Worm (Caenorhabditis elegans) whole organism, L4/young adult: Measurements from ENCODE around the gene athp-2.

Experiments used
- W03F9.2 ChIP-seq: fragments of 150-350 bp; optimal IDR thresholded peaks from 2 replicates; lab custom pipeline; 2014; ENCODE audit warnings: missing biosample characterization, missing genetic modification characterization
- dao-5 ChIP-seq: sonication (generic microtip); optimal IDR thresholded peaks from 2 replicates; lab custom pipeline; 2016; ENCODE audit warnings: missing genotype, missing genetic modification characterization, moderate library complexity, missing compliant biosample characterization
- him-1 ChIP-seq: sonication (generic microtip); optimal IDR thresholded peaks from 2 replicates; lab custom pipeline; 2016; ENCODE audit warnings: missing genotype, missing genetic modification reagents, missing genetic modification characterization, missing compliant biosample characterization

Gene athp-2

DNA sequence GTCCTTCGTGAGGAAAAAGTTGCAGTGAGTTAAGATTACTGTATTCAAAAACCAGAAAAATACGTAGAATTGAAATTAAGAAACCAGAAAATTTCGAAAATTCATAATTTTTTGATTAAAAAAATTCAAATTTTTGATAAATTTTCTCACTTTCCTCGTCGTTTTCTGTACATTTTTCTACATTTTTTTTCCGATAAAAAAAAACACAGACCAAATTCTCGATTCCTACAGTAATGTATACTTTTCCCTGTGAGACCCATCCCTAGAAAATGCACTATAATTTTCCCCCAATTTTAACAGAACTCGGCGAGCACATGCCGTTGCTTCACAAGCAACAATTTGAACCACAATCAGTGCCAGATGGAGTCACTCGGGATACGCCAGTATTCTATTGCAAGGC lies at the start of gene athp-2:
Gene athp-2, plus strand, starts transcription at position 301 of the 400 bp plus-strand sequence.
- no peak for TF ChIP-seq him-1 (tag; lab: Kevin White, UChicago)
- no peak for TF ChIP-seq W03F9.2
- no peak for TF ChIP-seq dao-5

DNA sequence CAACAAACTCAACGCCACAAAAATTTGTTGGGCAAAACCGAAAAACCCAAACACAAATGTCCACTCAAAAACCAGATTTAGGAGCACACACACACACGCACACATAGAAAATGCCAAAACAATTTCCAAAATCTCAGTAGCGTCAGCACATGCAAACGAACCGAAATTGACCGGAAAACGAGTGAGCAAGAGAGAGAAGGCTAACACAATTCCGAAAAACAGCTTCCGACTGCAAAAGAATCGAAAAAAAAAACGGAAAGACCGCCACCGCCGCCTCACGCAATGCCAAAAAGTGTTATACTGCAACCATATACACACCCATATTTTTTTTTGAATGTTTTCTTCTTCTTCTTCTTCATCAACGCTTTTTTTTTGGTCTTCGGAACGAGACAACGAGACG lies 48.2 kb upstream of the athp-2 start:
- TF ChIP-seq W03F9.2 (no peak), him-1 (tag; lab: Kevin White, UChicago) (no peak), dao-5 (no peak)

DNA sequence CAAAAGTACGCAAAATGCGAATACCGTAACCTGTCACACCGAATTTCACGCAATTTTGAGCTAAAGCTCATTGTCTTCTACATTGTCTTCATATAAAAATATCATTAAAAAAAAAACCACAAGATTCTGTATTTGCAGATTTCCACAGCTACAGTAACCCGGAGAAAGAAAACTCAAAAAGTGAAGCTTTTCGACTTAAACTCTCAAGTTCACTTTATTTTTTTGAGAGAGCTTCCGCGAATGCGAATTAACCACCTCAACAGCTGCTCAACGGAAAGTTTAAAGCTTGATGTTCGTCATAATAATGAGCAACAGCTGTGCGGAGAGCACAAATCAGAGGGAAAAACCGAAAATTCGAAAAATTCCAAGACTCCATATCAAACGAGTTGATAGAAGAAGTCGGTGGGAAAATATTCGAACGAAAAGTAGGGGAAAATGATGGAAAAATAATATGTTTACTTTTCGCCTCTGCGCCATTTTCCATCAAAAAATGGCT lies 46.9 kb upstream of the athp-2 start:
- TF ChIP-seq W03F9.2 (no peak), him-1 (tag; lab: Kevin White, UChicago) (no peak), dao-5 (no peak)

DNA sequence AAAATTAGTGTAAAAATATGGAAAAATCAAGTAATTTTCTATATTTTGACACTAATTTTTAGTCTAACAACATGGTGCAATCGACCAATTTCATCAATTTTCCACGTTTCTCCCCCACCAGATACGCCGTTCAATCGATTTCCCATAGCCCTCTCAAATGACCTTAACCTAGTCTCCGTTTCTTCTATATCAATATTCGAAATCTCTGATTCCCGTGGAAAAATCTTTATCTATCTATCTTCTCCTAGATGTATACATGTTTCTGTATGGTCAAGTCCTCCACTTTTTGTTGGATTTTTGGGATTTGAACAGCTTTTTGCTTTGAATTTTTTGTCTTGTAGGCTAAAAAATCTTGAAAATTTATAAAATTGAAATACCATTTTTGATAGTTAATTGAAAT lies 45.8 kb upstream of the athp-2 start:
- TF ChIP-seq W03F9.2 (no peak), dao-5 (no peak), him-1 (tag; lab: Kevin White, UChicago) (no peak)

DNA sequence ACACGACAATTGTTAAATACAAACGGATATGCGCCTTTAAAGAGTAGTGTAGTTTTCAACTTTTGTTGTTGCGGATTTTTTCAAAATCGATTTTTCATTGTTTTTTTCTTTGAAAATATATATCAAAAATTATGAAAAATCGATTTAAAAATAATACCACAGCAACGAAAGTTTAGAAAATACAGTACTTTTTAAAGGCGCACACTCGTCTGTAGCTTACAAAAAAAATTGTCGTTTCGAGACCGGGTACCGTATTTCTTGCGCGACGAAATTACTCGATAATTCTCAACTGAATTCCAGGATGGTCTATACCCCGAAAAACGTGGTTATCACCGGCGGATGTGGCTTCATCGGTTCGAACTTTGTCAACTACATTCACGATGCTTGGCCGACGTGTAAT lies 45.2 kb upstream of the athp-2 start, which contains the start of gene rml-4:
Gene rml-4, plus strand, starts transcription at position 301 of the 400 bp plus-strand sequence.
- TF ChIP-seq W03F9.2 (no peak), dao-5 (no peak), him-1 (tag; lab: Kevin White, UChicago) (no peak)

DNA sequence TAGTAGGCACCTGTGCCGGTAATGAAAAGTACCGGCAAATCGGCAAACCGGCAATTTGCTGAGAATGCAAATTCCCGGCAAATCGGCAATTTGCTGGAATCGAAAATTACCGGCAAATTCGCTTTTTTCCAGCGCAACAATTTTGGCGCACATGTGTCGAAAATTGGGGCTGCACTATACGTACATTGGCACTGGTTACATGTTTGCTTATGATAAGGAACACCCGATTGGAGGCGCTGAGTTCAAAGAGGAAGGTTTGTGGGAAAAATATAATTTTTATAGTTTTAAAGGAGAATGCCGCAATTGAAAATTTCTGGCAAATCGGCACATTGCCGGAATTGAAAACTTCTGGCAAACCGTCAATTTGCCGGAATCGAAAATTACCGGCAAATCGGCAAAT lies 42.7 kb upstream of the athp-2 start:
- no peak for TF ChIP-seq him-1 (tag; lab: Kevin White, UChicago)
- TF ChIP-seq W03F9.2: no peak
- TF ChIP-seq dao-5: no peak

DNA sequence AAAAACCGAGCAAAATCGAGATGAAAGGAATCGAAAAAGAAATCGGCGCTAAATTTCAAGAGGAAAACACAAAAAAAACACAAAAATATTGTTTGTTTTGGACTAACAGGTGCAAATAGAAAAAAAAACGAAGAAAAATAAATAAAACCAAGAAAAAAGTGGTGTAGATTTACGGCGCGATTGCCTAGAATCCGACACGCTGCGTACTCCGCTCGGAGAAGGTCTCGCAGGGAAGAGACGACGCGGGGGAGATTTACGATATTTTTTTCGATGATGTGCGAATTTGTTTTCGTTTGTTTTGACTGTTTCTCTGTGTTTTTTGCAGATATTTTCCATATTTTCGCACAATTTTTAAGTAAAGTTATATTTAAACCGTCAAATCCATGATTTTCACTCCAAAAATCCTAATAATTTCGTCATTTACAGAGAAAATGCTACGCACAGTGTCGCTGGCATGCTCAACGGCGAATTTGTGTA lies 40.7 kb upstream of the athp-2 start, which contains the start of gene sco-1:
Gene sco-1, plus strand, starts transcription at position 427 of the 477 bp plus-strand sequence.
- TF ChIP-seq W03F9.2: peak; percentile 95
- no peak for TF ChIP-seq dao-5
- peak; percentile 92 for TF ChIP-seq him-1 (tag; lab: Kevin White, UChicago)

DNA sequence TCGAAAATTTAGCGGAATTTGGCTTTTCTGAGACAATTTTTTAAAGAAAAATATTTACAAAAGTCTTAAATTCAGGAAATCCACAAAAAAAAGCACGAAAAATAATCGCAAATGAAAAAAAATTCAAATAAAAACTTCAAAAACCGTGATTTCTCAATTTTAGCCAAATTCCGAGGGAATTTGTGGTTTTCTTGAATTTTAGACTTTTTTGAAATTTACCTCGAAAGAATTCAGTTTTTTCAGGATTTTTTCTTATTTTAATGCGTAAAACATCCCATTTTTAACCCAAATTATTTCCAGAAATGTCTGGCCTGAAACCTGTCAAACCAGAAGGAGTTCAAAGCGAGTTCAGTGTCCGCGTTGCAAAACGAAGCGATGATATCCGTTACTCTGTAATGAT lies 38.7 kb upstream of the athp-2 start, which contains the start of gene gtf-2F1:
Gene gtf-2F1, plus strand, starts transcription at position 301 of the 400 bp plus-strand sequence.
- TF ChIP-seq dao-5 (no peak), him-1 (tag; lab: Kevin White, UChicago) (no peak), W03F9.2 (no peak)

DNA sequence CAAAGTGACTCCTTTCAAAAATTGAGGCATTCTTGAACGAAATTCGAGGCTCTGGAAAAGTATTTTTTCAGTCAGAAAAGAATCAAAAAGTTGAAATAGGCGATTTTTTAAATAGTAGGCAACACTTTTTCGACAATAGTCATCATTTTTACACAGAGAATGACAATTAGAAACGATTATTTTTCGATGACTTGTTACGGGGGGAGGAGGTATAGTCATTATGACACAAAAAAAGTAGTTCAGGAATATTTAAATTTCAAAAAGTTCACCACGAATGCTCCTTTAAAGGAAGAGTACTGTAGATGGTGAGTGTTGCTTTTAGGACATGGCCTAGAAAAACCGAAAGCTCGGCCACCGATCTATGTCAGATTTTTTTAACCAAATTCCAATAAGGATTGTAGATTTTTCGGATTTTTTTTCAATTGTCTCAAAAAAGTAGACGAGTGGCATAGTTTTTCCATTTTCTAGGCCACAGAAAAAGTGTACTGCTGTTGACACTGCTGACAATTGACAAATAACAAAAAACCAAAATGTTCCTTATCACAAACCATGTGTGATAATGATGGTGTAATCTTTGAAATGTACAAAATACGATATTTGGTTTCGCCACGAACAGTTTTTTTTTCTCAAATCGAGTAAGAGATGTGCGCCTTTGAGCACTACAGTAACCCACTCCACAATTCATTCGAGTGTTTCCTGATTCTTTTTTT lies 32.9 kb upstream of the athp-2 start, which contains the start of gene Y52E8A.3:
Gene Y52E8A.3, minus strand, starts transcription at position 51 of the 710 bp plus-strand sequence.
- TF ChIP-seq him-1 (tag; lab: Kevin White, UChicago) (no peak), dao-5 (no peak), W03F9.2 (no peak)

DNA sequence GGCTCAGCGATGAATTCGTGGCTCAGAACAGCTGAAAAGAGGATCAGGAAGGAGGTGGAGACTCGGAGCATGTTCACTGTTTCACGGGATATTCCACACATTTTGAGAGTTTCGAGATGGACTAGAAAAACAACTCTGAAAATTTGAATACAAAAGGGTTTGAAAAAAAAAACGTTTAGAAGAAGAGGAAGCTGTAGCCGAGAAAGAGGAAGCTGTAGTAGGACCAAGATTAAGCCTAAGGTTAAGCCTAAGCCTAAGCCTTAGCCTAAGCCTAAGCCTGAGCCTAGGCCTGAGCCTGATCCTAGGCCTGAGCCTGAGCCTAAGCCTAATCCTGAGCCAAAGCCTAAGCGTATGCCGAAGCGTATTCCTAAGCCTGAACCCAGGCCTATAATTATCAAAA lies 27.9 kb upstream of the athp-2 start, which contains the start of gene plep-1:
Gene plep-1, minus strand, starts transcription at position 101 of the 400 bp plus-strand sequence.
- TF ChIP-seq dao-5 (no peak), him-1 (tag; lab: Kevin White, UChicago) (no peak), W03F9.2 (no peak)

DNA sequence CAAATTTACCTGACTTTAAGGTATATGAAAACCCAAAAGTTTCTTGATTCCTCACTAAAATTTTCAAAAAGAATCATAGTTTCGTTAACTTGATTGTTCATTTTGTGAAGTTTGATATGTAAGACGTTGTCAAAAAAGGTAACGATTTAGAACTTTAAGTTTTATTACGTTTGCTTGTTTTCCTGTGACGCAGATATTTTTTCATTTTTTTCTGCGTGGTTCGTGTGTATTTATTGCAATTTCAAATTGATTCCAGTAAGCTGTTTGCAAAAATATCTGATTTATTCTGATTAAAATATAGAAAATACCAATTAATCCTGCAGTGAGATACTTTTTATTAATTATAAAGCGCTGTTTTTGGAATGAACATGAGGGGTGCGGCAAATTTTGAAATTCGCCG lies 24.0 kb upstream of the athp-2 start, which contains the start of gene srw-40:
Gene srw-40, minus strand, starts transcription at position 101 of the 400 bp plus-strand sequence.
- no peak for TF ChIP-seq dao-5
- TF ChIP-seq him-1 (tag; lab: Kevin White, UChicago): no peak
- no peak for TF ChIP-seq W03F9.2

DNA sequence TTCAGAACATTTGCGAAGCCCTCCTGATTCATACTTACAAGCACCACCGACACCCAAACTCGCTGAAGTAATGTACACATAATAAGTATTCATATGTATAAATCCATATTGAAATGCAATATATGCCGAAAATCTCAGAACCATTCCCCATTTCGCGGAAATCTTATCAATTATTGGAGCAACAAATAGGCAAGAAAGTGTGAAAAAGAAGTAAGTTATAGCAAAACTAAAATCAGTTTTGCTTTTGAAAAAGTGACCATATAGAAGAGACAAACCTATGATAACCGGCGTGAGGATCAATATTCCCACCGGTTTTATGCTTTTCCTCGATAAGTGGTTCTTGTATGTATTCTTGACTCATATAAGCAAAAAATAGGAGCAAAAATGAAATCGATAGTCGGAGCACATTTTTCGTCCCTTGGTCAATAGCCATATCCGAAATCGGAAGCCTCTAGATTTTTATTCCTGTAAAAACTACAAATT lies 20.4 kb upstream of the athp-2 start, which contains the start of gene Y52E8A.6:
Gene Y52E8A.6, minus strand, starts transcription at position 433 of the 483 bp plus-strand sequence.
- TF ChIP-seq him-1 (tag; lab: Kevin White, UChicago): no peak
- TF ChIP-seq dao-5: no peak
- TF ChIP-seq W03F9.2: no peak

DNA sequence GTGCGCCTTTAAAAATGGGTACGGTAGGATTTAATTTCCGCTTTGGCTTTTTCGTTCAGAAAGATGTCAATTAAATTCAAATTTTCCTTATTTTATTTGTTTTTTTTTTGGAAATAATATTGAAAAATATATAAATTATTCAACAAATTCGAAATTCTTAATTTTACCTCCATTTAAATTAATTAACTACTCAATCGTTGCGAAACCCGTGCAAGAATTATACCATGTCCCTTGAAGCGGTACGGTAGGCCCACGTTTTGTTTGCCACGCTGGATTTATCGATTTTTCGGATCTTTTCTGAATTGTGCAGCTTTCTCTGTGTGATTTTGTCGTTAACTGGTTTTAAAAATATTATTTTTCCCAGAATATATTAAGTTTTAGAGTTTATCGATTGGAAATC lies 19.5 kb upstream of the athp-2 start, which contains the start of gene Y52E8A.2:
Gene Y52E8A.2, plus strand, starts transcription at position 382 of the 400 bp plus-strand sequence.
- no peak for TF ChIP-seq dao-5
- TF ChIP-seq him-1 (tag; lab: Kevin White, UChicago): no peak
- TF ChIP-seq W03F9.2: no peak

DNA sequence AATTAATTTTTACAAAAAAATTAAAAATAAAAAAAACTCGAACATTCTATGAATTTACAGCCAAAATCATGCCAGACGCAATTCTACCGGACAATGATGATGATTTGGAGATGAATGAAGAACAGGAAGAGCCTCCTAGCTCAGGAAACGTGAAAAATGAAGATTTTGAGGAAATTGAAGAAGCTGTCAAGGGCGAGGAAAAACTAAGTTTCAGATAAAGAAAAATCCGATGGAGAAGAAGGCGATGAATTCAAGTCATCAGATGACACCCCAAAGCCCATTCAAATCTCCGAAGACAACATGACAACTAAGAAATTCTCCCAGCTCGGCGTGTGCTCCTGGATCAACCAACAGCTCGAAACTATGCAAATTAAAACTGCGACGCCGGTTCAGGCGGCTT lies 18.2 kb upstream of the athp-2 start, which contains the start of gene Y52E8A.1:
Gene Y52E8A.1, plus strand, starts transcription at position 301 of the 400 bp plus-strand sequence.
- TF ChIP-seq dao-5: no peak

DNA sequence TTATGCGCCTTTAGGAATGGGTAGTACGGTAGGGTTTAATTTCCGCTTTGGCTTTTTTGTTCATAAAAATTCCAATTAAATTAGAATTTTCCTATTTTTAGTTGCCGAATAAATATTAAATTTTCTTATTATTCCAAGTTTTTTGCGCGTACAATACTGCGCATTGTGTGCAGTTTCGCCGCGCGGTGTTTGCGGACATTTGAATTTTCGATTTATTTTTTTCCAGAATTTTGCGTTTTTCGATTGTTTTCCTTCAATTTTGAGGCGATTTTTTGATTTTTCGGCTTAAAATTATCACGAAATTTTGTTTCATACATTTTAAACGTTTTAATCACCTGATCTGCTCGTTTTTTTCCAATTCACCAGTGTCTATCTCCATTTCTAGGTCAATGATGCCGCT lies 17.1 kb upstream of the athp-2 start, which contains the start of gene H20J04.6:
Gene H20J04.6, plus strand, starts transcription at position 386 of the 400 bp plus-strand sequence.
- TF ChIP-seq dao-5 (no peak), him-1 (tag; lab: Kevin White, UChicago) (no peak), W03F9.2 (no peak)
